Worm (Caenorhabditis elegans) whole organism, L4 larva: ENCODE data around the gene rpn-5.

Experiments used
- duxl-1 ChIP-seq: sonication (generic microtip); optimal IDR thresholded peaks from 2 replicates; lab custom pipeline; 2016; ENCODE audit warnings: mild to moderate bottlenecking, missing genetic modification characterization, moderate library complexity, missing compliant biosample characterization; ENCODE audit not compliant: poor library complexity
- lsy-2 ChIP-seq, 2 experiments: fragments of 150-350 bp in 1 of 2; sonication (generic microtip) in 1 of 2; optimal IDR thresholded peaks; 2 replicates each; lab custom pipeline; 2014 to 2017; ENCODE audit warnings: missing biosample characterization in 2 of 2, missing genetic modification characterization in 2 of 2

ce11 chrII:4683693-4684092 lies 14.5 kb downstream of the rpn-5 start, which contains the start of gene sre-40:
- TF ChIP-seq duxl-1 (tag; lab: Kevin White, UChicago) (no peak), lsy-2 (tag; optimal IDR thresholded peaks at IDR 0.05; lab: Kevin White, UChicago) (no peak)
